Worm (Caenorhabditis elegans) whole organism, mixed stage, embryonic: ENCODE data around the gene Y17G9B.11.

Source experiments
- bed-3 ChIP-seq: fragments of 200-800 bp; sonication (Bioruptor generic); optimal IDR thresholded peaks from 3 replicates; lab custom pipeline; 2018; ENCODE audit warnings: mild to moderate bottlenecking, missing genetic modification characterization, moderate library complexity, missing compliant biosample characterization
- ceh-83 ChIP-seq: fragments of 200-800 bp; sonication (Bioruptor generic); optimal IDR thresholded peaks from 2 replicates; lab custom pipeline; 2018; ENCODE audit warnings: mild to moderate bottlenecking, missing genetic modification characterization, missing compliant biosample characterization
- ces-1 ChIP-seq: fragments of 150-350 bp; optimal IDR thresholded peaks from 2 replicates; lab custom pipeline; 2014; ENCODE audit warnings: missing biosample characterization, missing genetic modification reagents, missing genetic modification characterization
- drap-1 ChIP-seq: fragments of 200-800 bp; sonication (Bioruptor generic); optimal IDR thresholded peaks from 3 replicates; lab custom pipeline; 2018; ENCODE audit warnings: mild to moderate bottlenecking, missing genetic modification characterization, missing compliant biosample characterization
- elt-3 ChIP-seq: fragments of 150-350 bp; optimal IDR thresholded peaks from 2 replicates; lab custom pipeline; 2014; ENCODE audit warnings: missing biosample characterization, missing genetic modification characterization
- lin-13 ChIP-seq: fragments of 150-350 bp; optimal IDR thresholded peaks from 2 replicates; lab custom pipeline; 2014; ENCODE audit warnings: missing biosample characterization, missing genetic modification characterization
- lsy-2 ChIP-seq: fragments of 150-350 bp; optimal IDR thresholded peaks from 2 replicates; lab custom pipeline; 2014; ENCODE audit warnings: missing biosample characterization, missing genetic modification characterization
- nhr-2 ChIP-seq: fragments of 150-350 bp; optimal IDR thresholded peaks from 2 replicates; lab custom pipeline; 2014; ENCODE audit warnings: missing biosample characterization, missing genetic modification characterization
- nhr-76 ChIP-seq: sonication (generic microtip); optimal IDR thresholded peaks from 2 replicates; lab custom pipeline; 2017; ENCODE audit warnings: missing biosample characterization, missing genetic modification characterization
- unc-120 ChIP-seq: sonication (generic microtip); optimal IDR thresholded peaks from 2 replicates; lab custom pipeline; 2017; ENCODE audit warnings: missing genetic modification characterization, missing compliant biosample characterization; ENCODE audit not compliant: poor library complexity, severe bottlenecking
- zip-8 ChIP-seq: fragments of 150-350 bp; optimal IDR thresholded peaks from 2 replicates; lab custom pipeline; 2014; ENCODE audit warnings: missing biosample characterization, missing genetic modification characterization
- ztf-11 ChIP-seq: fragments of 150-350 bp; optimal IDR thresholded peaks from 2 replicates; lab custom pipeline; 2014; ENCODE audit warnings: missing biosample characterization, missing genetic modification characterization

DNA sequence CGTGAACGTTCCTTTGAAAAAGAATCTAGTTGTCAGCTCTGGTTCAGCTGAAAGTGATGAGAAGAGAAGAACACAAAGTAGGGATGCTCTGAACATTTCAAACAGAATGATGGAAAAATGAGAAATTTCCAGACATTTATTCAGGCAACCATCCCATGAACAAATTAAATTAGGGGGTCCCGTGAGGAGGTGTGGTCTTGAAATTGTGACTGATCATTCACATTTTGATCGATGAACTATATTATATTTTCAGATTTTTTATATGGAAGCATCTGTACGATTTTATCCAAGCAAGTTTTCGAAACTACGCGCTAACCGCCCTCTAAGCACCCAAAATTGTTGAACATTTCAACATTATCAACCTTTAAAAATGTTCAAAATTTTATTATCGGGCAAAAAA, 19.6 kb downstream of the Y17G9B.11 start, which contains the start of gene R11E3.19:
- no peak for TF ChIP-seq elt-3 (tag; lab: Kevin White, UChicago)
- no peak for TF ChIP-seq nhr-2
- TF ChIP-seq ces-1 (GFP tag; lab: Kevin White, UChicago), result no peak
- no peak for TF ChIP-seq ztf-11 (tag; lab: Kevin White, UChicago)
- TF ChIP-seq bed-3, result no peak
- no peak for TF ChIP-seq unc-120 (tag; lab: Kevin White, UChicago)
- TF ChIP-seq zip-8 (tag; lab: Kevin White, UChicago), result no peak
- no peak for TF ChIP-seq lin-13 (tag; lab: Kevin White, UChicago)
- TF ChIP-seq nhr-76 (tag; lab: Kevin White, UChicago), result no peak
- TF ChIP-seq drap-1 (GFP tag; lab: Kevin White, UChicago), result no peak
- TF ChIP-seq lsy-2, result no peak
- no peak for TF ChIP-seq ceh-83 (GFP tag; lab: Kevin White, UChicago)
